Fruit fly (Drosophila melanogaster) Kc167 (cell line): ENCODE measurements around the gene CG43295.

ENCODE experiments used
- Myc ChIP-seq: fragments of >200 bp; optimal IDR thresholded peaks from 2 replicates; lab custom pipeline; 2017; ENCODE audit warnings: missing external identifiers
- h ChIP-seq: fragments of >200 bp; optimal IDR thresholded peaks from 3 replicates; lab custom pipeline; 2018; ENCODE audit warnings: missing external identifiers
- insv ChIP-seq: fragments of >200 bp; optimal IDR thresholded peaks from 3 replicates; lab custom pipeline; 2018; ENCODE audit warnings: missing external identifiers
- psq ChIP-seq: fragments of >200 bp; optimal IDR thresholded peaks from 2 replicates; lab custom pipeline; 2017; ENCODE audit warnings: missing external identifiers

- no peak for TF ChIP-seq psq (lab: Kevin White, UChicago)
- TF ChIP-seq Myc (lab: Kevin White, UChicago): no peak
- TF ChIP-seq h (lab: Kevin White, UChicago): no peak
- TF ChIP-seq insv (lab: Kevin White, UChicago): no peak
Measured at dm6 chr3L:16155547-16155946, 49.9 kb downstream of the CG43295 start.
